In genomic region chrX:11601408-11601807, dm6 we compare ENCODE assay signal across 5 fruit fly cellular contexts.
TF ChIP-seq lines count a peak whose summit lies in the region.

No protein-coding gene starts in this region.

- TF ChIP-seq CTCF in whole organism, embryonic (GFP tag; optimal IDR thresholded peaks at IDR 0.05; lab: Kevin White, UChicago), result no peak

TF ChIP-seq in whole organism, adult, 20 proteins besides CTCF, POLR2A, EP300 and RAD21:
- TF ChIP-seq Mnt (GFP tag; optimal IDR thresholded peaks at IDR 0.05; lab: Kevin White, UChicago) (no peak), tj (GFP tag; optimal IDR thresholded peaks at IDR 0.05; lab: Kevin White, UChicago) (peak; percentile 41), kay (GFP tag; lab: Kevin White, UChicago; ENCODE audit: borderline replicate concordance) (peak; percentile 56)

TF ChIP-seq in whole organism, embryonic, 481 proteins besides CTCF, POLR2A, EP300 and RAD21:
- TF ChIP-seq unpg (GFP tag; optimal IDR thresholded peaks at IDR 0.05; lab: Kevin White, UChicago) (no peak), chinmo (GFP tag; IDR thresholded peaks at IDR 0.05; lab: Robert Waterston, UW; ENCODE audit: partially characterized antibody) (0 out of 4 replicates have a peak, but pooled peaks have one; percentile 23), CG4360 (GFP tag; IDR thresholded peaks at IDR 0.05; lab: Robert Waterston, UW) (peak; percentile 70), CG17385 (GFP tag; optimal IDR thresholded peaks at IDR 0.05; lab: Kevin White, UChicago) (peak; percentile 78), Trl (optimal IDR thresholded peaks at IDR 0.05; lab: Kevin White, UChicago) (no peak), Trl (GFP tag; optimal IDR thresholded peaks at IDR 0.05; lab: Kevin White, UChicago) (no peak), CG34224 (GFP tag; IDR thresholded peaks at IDR 0.05; lab: Robert Waterston, UW; ENCODE audit: partially characterized antibody) (0 out of 3 replicates have a peak, but pooled peaks have one; percentile 13), sug (tag; optimal IDR thresholded peaks at IDR 0.05; lab: Kevin White, UChicago) (peak; percentile 40)

TF ChIP-seq in whole organism, prepupa, 60 proteins besides CTCF, POLR2A, EP300 and RAD21:
- no peak for TF ChIP-seq topi (GFP tag; optimal IDR thresholded peaks at IDR 0.05; lab: Kevin White, UChicago)
- peak; percentile 58 for TF ChIP-seq vri (GFP tag; optimal IDR thresholded peaks at IDR 0.05; lab: Kevin White, UChicago)
- peak; percentile 35 for TF ChIP-seq fkh (GFP tag; optimal IDR thresholded peaks at IDR 0.05; lab: Kevin White, UChicago)
- no peak for TF ChIP-seq pdm3 (GFP tag; optimal IDR thresholded peaks at IDR 0.05; lab: Kevin White, UChicago)

TF ChIP-seq in whole organism, pupa, 21 proteins besides CTCF, POLR2A, EP300 and RAD21:
- TF ChIP-seq CG12605 (GFP tag; IDR thresholded peaks at IDR 0.05; lab: Robert Waterston, UW) (0 out of 2 replicates have a peak, but pooled peaks have one; percentile 22), Snoo (tag; optimal IDR thresholded peaks at IDR 0.05; lab: Kevin White, UChicago) (no peak), EcR (GFP tag; optimal IDR thresholded peaks at IDR 0.05; lab: Kevin White, UChicago) (no peak)

TF ChIP-seq in whole organism, wandering third instar larva, 38 proteins besides CTCF, POLR2A, EP300 and RAD21:
- peak; percentile 46 for TF ChIP-seq Hr83 (GFP tag; optimal IDR thresholded peaks at IDR 0.05; lab: Kevin White, UChicago; ENCODE audit: poor library complexity, severe bottlenecking)
- no peak for TF ChIP-seq Rel (GFP tag; optimal IDR thresholded peaks at IDR 0.05; lab: Kevin White, UChicago)
- peak; percentile 55 for TF ChIP-seq Rel (tag; optimal IDR thresholded peaks at IDR 0.05; lab: Kevin White, UChicago)
- no peak for TF ChIP-seq dsf (GFP tag; optimal IDR thresholded peaks at IDR 0.05; lab: Kevin White, UChicago; ENCODE audit: borderline replicate concordance)
TF ChIP-seq in whole organism, wandering third instar larva: peak in this region for 2.
